Fruit fly (Drosophila melanogaster): Measurements from ENCODE around the gene SclB.

SclB gene

DNA sequence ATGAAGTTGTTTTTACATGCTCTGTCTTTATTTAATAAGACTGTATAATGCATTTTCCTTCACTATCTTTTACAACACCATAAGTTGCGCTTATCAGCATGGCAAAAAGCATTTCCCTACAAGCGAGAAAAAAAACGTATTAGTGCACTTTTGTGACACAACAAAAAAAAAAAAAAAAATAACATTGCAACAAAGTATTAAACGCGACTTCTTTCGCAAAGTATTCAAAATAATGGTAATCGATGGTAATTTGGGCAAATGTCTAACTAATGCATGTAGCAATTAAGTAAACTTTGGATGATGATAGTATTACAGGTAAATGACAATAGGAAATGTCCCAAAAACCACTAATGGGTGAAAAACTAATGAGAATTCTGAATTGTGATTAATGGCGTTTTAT, 10.2 kb downstream of the SclB start:
- TF ChIP-seq Sp1 (GFP tag; optimal IDR thresholded peaks at IDR 0.05) = no peak
- TF ChIP-seq br (GFP tag; optimal IDR thresholded peaks at IDR 0.05) = no peak
- TF ChIP-seq CrebA (GFP tag; optimal IDR thresholded peaks at IDR 0.05; ENCODE audit: borderline replicate concordance) = no peak
- no peak for TF ChIP-seq psq (GFP tag; optimal IDR thresholded peaks at IDR 0.05)
- TF ChIP-seq ey (GFP tag; optimal IDR thresholded peaks at IDR 0.05) = no peak
- no peak for TF ChIP-seq Hnf4 (GFP tag; optimal IDR thresholded peaks at IDR 0.05)
- no peak for TF ChIP-seq dmrt93B (GFP tag; optimal IDR thresholded peaks at IDR 0.05)
- TF ChIP-seq dl (GFP tag; optimal IDR thresholded peaks at IDR 0.05; ENCODE audit: insufficient read depth in 1 of 2, partially characterized antibody in 2 of 2) = no peak
- no peak for TF ChIP-seq OdsH (GFP tag; optimal IDR thresholded peaks at IDR 0.05)
- TF ChIP-seq N (GFP tag; optimal IDR thresholded peaks at IDR 0.05) = no peak
- no peak for TF ChIP-seq rgr (GFP tag; optimal IDR thresholded peaks at IDR 0.05)
- TF ChIP-seq tai (GFP tag; optimal IDR thresholded peaks at IDR 0.05) = no peak
- no peak for TF ChIP-seq Dfd (GFP tag; optimal IDR thresholded peaks at IDR 0.05)
- no peak for TF ChIP-seq CG32264 (GFP tag; optimal IDR thresholded peaks at IDR 0.05)
- TF ChIP-seq sage (GFP tag; optimal IDR thresholded peaks at IDR 0.05) = no peak
- TF ChIP-seq CG9705 (GFP tag; optimal IDR thresholded peaks at IDR 0.05) = no peak
- TF ChIP-seq brk (GFP tag; optimal IDR thresholded peaks at IDR 0.05) = no peak
- no peak for TF ChIP-seq Dif (GFP tag; optimal IDR thresholded peaks at IDR 0.05; ENCODE audit: partially characterized antibody)
- TF ChIP-seq Jra (GFP tag; optimal IDR thresholded peaks at IDR 0.05) = no peak

DNA sequence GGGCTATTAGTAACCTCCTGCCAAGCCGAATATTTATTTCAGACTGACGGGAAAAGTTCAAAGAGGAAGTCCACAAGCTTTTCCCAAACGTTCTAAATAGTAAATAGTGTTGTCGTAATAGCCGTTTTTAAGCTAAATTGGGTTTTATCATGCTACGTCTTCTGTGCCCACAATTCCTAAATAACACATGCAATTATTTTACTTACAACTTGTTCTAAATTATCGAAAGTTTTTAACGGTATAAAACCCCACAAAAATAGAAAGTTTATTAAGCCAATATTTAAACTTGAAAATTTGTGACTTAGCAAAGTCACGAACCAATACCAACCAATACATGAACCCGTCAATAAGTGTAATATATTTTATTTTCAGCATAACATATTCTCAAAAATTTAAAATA, 10.9 kb downstream of the SclB start, which contains the start of gene CG13284:
Gene CG13284 (minus strand): TSS at position 47 of the 400 bp plus-strand sequence.
- TF ChIP-seq Dif (GFP tag; optimal IDR thresholded peaks at IDR 0.05; ENCODE audit: partially characterized antibody) = no peak
- TF ChIP-seq br (GFP tag; optimal IDR thresholded peaks at IDR 0.05) = no peak

DNA sequence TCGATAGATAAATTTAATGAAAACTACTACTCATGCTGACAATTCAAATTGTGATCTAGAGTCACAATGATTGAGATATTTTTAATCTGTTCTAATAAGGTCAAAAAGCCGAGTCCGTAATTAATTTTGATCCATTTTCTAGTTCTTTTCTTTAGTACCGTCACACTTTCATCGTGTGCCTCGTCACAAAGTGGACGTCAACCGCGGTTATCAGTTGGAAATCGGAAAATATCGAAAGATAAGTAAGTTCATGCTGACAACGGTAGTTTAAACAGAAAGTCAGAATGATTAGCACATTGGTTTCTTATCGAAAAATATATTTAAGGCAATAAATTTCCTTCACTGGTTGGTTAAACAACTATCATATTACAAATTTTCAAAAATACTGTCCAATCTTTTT, 12.7 kb downstream of the SclB start:
- TF ChIP-seq HLH106 (tag; optimal IDR thresholded peaks at IDR 0.05) = no peak
- TF ChIP-seq sage (GFP tag; optimal IDR thresholded peaks at IDR 0.05) = no peak
- TF ChIP-seq jim (GFP tag; optimal IDR thresholded peaks at IDR 0.05) = no peak

DNA sequence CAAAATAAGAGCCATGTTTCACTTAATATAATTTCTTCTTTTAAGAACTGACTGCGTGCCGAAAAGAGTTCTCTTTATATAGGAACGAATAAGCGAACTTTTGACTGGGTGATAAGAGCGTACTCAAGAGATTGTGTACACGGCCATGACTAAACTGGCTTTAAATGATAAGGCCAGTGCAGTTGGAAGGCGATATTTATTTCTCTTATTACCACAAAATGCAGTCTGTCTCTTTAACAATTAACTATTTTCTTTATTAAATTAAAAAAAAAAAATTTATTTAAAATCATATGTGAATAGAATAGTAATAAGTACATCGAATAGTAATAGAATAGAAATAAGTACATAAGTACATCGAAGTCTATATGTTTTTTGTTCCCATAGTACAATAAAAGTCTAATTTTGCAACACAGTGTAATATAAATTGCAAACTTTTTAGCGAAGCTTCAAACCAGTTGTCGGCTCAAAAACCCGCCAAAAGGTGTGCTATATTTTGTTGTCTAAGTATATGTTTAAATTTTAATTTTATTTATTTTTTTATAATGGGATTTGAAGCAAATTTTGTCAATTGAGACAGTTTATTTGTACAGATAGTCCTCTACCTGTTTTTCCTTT, 14.7 kb downstream of the SclB start, which contains the start of gene CG31810:
Gene CG31810 (minus strand): TSS at position 51 of the 615 bp plus-strand sequence.
- TF ChIP-seq Dif (GFP tag; optimal IDR thresholded peaks at IDR 0.05; ENCODE audit: partially characterized antibody) (peak; percentile 28), HLH106 (tag; optimal IDR thresholded peaks at IDR 0.05) (peak; percentile 1), dl (GFP tag; optimal IDR thresholded peaks at IDR 0.05; ENCODE audit: insufficient read depth in 1 of 2, partially characterized antibody in 2 of 2) (peak in 1 of 2 experiments; percentile 31), Jra (GFP tag; optimal IDR thresholded peaks at IDR 0.05) (no peak), Myc (optimal IDR thresholded peaks at IDR 0.05) (peak; percentile 36), OdsH (GFP tag; optimal IDR thresholded peaks at IDR 0.05) (no peak)

DNA sequence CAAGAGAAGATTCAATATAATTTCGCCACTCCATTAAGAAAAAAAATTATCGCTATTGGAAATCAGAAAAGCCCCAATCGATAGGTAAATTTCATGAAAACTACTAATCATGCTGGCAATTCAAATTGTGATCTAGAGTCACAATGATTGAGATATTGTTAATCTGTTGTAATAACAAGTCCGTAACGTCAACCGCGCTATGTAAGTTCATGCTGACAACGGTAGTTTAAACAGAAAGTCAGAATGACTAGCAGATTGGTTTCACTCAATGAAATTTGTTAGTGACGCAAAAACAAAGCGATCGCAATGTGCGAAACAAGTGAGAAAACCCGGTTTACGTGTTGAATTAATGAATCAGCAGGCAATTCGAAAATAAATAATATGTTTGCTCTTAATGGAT, 19.4 kb downstream of the SclB start:
- TF ChIP-seq dl (GFP tag; optimal IDR thresholded peaks at IDR 0.05; ENCODE audit: insufficient read depth in 1 of 2, partially characterized antibody in 2 of 2) (no peak), Hr78 (GFP tag; optimal IDR thresholded peaks at IDR 0.05) (no peak), Hnf4 (GFP tag; optimal IDR thresholded peaks at IDR 0.05) (no peak), Abd-B (GFP tag; optimal IDR thresholded peaks at IDR 0.05) (no peak), Rel (GFP tag; optimal IDR thresholded peaks at IDR 0.05) (no peak), Rel (tag; optimal IDR thresholded peaks at IDR 0.05) (no peak), brk (GFP tag; optimal IDR thresholded peaks at IDR 0.05) (no peak), Mio (GFP tag; optimal IDR thresholded peaks at IDR 0.05) (no peak), h (GFP tag; optimal IDR thresholded peaks at IDR 0.05) (no peak), pan (optimal IDR thresholded peaks at IDR 0.05) (no peak)

DNA sequence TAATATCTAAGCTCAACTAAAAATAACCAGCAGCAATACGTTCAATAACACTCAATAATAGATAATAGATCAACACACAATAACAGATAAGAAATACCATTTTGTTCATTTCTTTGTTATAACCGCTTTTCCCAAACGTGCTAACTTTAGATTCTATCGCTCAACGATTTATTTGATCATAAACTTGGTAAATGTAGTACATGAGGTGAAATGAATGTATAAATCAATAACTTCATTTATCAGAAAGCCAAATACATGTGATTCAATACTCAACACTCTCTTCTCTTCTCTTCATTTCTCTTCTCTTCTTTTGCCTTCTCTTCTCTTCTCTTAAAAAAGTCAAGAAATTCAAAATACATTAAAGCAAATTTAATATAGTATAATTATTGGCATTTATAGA, 19.9 kb downstream of the SclB start:
- TF ChIP-seq usp (GFP tag; optimal IDR thresholded peaks at IDR 0.05) = no peak
- TF ChIP-seq tai (GFP tag; optimal IDR thresholded peaks at IDR 0.05) = no peak
- peak in 1 of 2 experiments; percentile 1 for TF ChIP-seq dl (GFP tag; optimal IDR thresholded peaks at IDR 0.05; ENCODE audit: insufficient read depth in 1 of 2, partially characterized antibody in 2 of 2)
- no peak for TF ChIP-seq Hnf4 (GFP tag; optimal IDR thresholded peaks at IDR 0.05)
- no peak for TF ChIP-seq psq (GFP tag; optimal IDR thresholded peaks at IDR 0.05)
- no peak for TF ChIP-seq h (GFP tag; optimal IDR thresholded peaks at IDR 0.05)
- TF ChIP-seq Dif (GFP tag; optimal IDR thresholded peaks at IDR 0.05; ENCODE audit: partially characterized antibody) = peak; percentile 24

Measured in whole organism, wandering third instar larva.